Worm (Caenorhabditis elegans) whole organism, late embryonic: ENCODE data around the gene F11A5.16.

Experiments
- F13H6.1 ChIP-seq: sonication (generic microtip); optimal IDR thresholded peaks from 2 replicates; lab custom pipeline; 2016; ENCODE audit warnings: missing genetic modification characterization, missing compliant biosample characterization
- K02D7.2 ChIP-seq: sonication (generic microtip); optimal IDR thresholded peaks from 2 replicates; lab custom pipeline; 2017; ENCODE audit warnings: mild to moderate bottlenecking, missing genetic modification characterization, missing compliant biosample characterization
- K09A11.1 ChIP-seq: sonication (generic microtip); optimal IDR thresholded peaks from 2 replicates; lab custom pipeline; 2017; ENCODE audit warnings: antibody characterized with exemption, mild to moderate bottlenecking, missing genetic modification characterization, missing compliant biosample characterization; ENCODE audit not compliant: insufficient read depth
- T23F11.4 ChIP-seq: fragments of 200-800 bp; sonication (Bioruptor generic); optimal IDR thresholded peaks from 2 replicates; lab custom pipeline; 2018; ENCODE audit warnings: mild to moderate bottlenecking, missing genetic modification characterization, missing compliant biosample characterization
- ceh-14 ChIP-seq: sonication (generic microtip); optimal IDR thresholded peaks from 2 replicates; lab custom pipeline; 2016; ENCODE audit warnings: missing genotype, missing genetic modification characterization, missing compliant biosample characterization
- ceh-18 ChIP-seq: sonication (generic microtip); optimal IDR thresholded peaks from 2 replicates; lab custom pipeline; 2016; ENCODE audit warnings: missing genetic modification characterization, missing compliant biosample characterization
- ceh-19 ChIP-seq: fragments of 200-800 bp; sonication (Bioruptor generic); optimal IDR thresholded peaks from 2 replicates; lab custom pipeline; 2018; ENCODE audit warnings: mild to moderate bottlenecking, missing genetic modification characterization, missing compliant biosample characterization
- ceh-2 ChIP-seq: sonication (generic microtip); optimal IDR thresholded peaks from 2 replicates; lab custom pipeline; 2016; ENCODE audit warnings: missing genotype, missing genetic modification characterization, missing compliant biosample characterization
- ceh-22 ChIP-seq: sonication (generic microtip); optimal IDR thresholded peaks from 2 replicates; lab custom pipeline; 2017; ENCODE audit warnings: missing biosample characterization, missing genetic modification characterization
- ceh-30 ChIP-seq: fragments of 150-350 bp; optimal IDR thresholded peaks from 2 replicates; lab custom pipeline; 2014; ENCODE audit warnings: missing biosample characterization, missing genetic modification characterization
- ceh-48 ChIP-seq: sonication (generic microtip); optimal IDR thresholded peaks from 2 replicates; lab custom pipeline; 2016; ENCODE audit warnings: missing genetic modification characterization, inconsistent platforms, missing compliant biosample characterization
- ceh-6 ChIP-seq: fragments of 200-800 bp; sonication (Bioruptor generic); optimal IDR thresholded peaks from 2 replicates; lab custom pipeline; 2018; ENCODE audit warnings: mild to moderate bottlenecking, missing genetic modification characterization, missing compliant biosample characterization
- che-1 ChIP-seq: sonication (generic microtip); optimal IDR thresholded peaks from 2 replicates; lab custom pipeline; 2016; ENCODE audit warnings: mild to moderate bottlenecking, missing genetic modification characterization, missing compliant biosample characterization
- dmd-4 ChIP-seq: sonication (generic microtip); optimal IDR thresholded peaks from 2 replicates; lab custom pipeline; 2016; ENCODE audit warnings: borderline replicate concordance, missing genetic modification characterization, missing compliant biosample characterization
- elt-2 ChIP-seq: sonication (generic microtip); optimal IDR thresholded peaks from 2 replicates; lab custom pipeline; 2016; ENCODE audit warnings: missing genetic modification reagents, missing genetic modification characterization, missing compliant biosample characterization
- elt-4 ChIP-seq: sonication (generic microtip); optimal IDR thresholded peaks from 2 replicates; lab custom pipeline; 2016; ENCODE audit warnings: missing genetic modification characterization, missing compliant biosample characterization
- ets-4 ChIP-seq: sonication (generic microtip); optimal IDR thresholded peaks from 2 replicates; lab custom pipeline; 2016; ENCODE audit warnings: missing genetic modification characterization, missing compliant biosample characterization
- gmeb-2 ChIP-seq: sonication (generic microtip); optimal IDR thresholded peaks from 2 replicates; lab custom pipeline; 2016; ENCODE audit warnings: missing genetic modification characterization, inconsistent platforms, missing compliant biosample characterization
- hlh-15 ChIP-seq: sonication (generic microtip); optimal IDR thresholded peaks from 2 replicates; lab custom pipeline; 2016; ENCODE audit warnings: missing genetic modification characterization, missing compliant biosample characterization
- hlh-30 ChIP-seq: sonication (generic microtip); optimal IDR thresholded peaks from 2 replicates; lab custom pipeline; 2017; ENCODE audit warnings: antibody characterized with exemption, missing genetic modification characterization, missing compliant biosample characterization; ENCODE audit not compliant: insufficient read depth
- hlh-8 ChIP-seq: sonication (generic microtip); optimal IDR thresholded peaks from 2 replicates; lab custom pipeline; 2016; ENCODE audit warnings: missing genotype, missing genetic modification characterization, missing compliant biosample characterization
- mec-3 ChIP-seq: sonication (generic microtip); optimal IDR thresholded peaks from 2 replicates; lab custom pipeline; 2016; ENCODE audit warnings: borderline replicate concordance, missing genetic modification characterization, missing compliant biosample characterization
- nfya-1 ChIP-seq: sonication (generic microtip); optimal IDR thresholded peaks from 2 replicates; lab custom pipeline; 2017; ENCODE audit warnings: missing genetic modification characterization, mild to moderate bottlenecking, missing compliant biosample characterization, antibody characterized with exemption, moderate library complexity
- nhr-11 ChIP-seq: fragments of 150-350 bp; optimal IDR thresholded peaks from 2 replicates; lab custom pipeline; 2014; ENCODE audit warnings: missing biosample characterization, missing genetic modification characterization
- nhr-232 ChIP-seq: sonication (generic microtip); optimal IDR thresholded peaks from 2 replicates; lab custom pipeline; 2016; ENCODE audit warnings: missing genetic modification characterization, missing compliant biosample characterization
- npax-4 ChIP-seq: sonication (generic microtip); optimal IDR thresholded peaks from 2 replicates; lab custom pipeline; 2016; ENCODE audit warnings: missing genetic modification characterization, missing compliant biosample characterization
- pax-1 ChIP-seq: fragments of 150-350 bp; optimal IDR thresholded peaks from 2 replicates; lab custom pipeline; 2014; ENCODE audit warnings: missing biosample characterization, missing genetic modification characterization
- pha-4 ChIP-seq: fragments of 150-350 bp; optimal IDR thresholded peaks from 2 replicates; lab custom pipeline; 2018; ENCODE audit warnings: missing biosample characterization, missing genetic modification reagents, missing genetic modification characterization
- pros-1 ChIP-seq: fragments of 150-350 bp; optimal IDR thresholded peaks from 2 replicates; lab custom pipeline; 2014; ENCODE audit warnings: missing biosample characterization, missing genetic modification reagents, missing genetic modification characterization
- ref-2 ChIP-seq: sonication (generic microtip); optimal IDR thresholded peaks from 2 replicates; lab custom pipeline; 2016; ENCODE audit warnings: missing genetic modification characterization, missing compliant biosample characterization
- sox-4 ChIP-seq: sonication (generic microtip); optimal IDR thresholded peaks from 2 replicates; lab custom pipeline; 2017; ENCODE audit warnings: mild to moderate bottlenecking, missing genetic modification characterization, inconsistent platforms, missing compliant biosample characterization
- tbx-2 ChIP-seq: sonication (generic microtip); optimal IDR thresholded peaks from 2 replicates; lab custom pipeline; 2016; ENCODE audit warnings: missing genetic modification characterization, missing compliant biosample characterization
- tbx-7 ChIP-seq: sonication (generic microtip); optimal IDR thresholded peaks from 2 replicates; lab custom pipeline; 2016; ENCODE audit warnings: missing genotype, missing genetic modification characterization, missing compliant biosample characterization
- ttx-3 ChIP-seq: sonication (generic microtip); optimal IDR thresholded peaks from 2 replicates; lab custom pipeline; 2016; ENCODE audit warnings: missing genetic modification reagents, missing genetic modification characterization, missing compliant biosample characterization
- unc-3 ChIP-seq, 2 experiments: fragments of 200-800 bp in 1 of 2; sonication (Bioruptor generic) in 1 of 2; sonication (generic microtip) in 1 of 2; conservative IDR thresholded peaks in 1 of 2; optimal IDR thresholded peaks in 1 of 2; 2 replicates each; pipeline versions ENCODE4 v1.3.6 to Lab custom; 2016 to 2022; ENCODE audit warnings: missing compliant biosample characterization in 2 of 2, missing genetic modification characterization in 2 of 2, missing genetic modification reagents in 1 of 2
- unc-86 ChIP-seq: sonication (generic microtip); optimal IDR thresholded peaks from 2 replicates; lab custom pipeline; 2016; ENCODE audit warnings: missing genetic modification characterization, missing compliant biosample characterization

Gene F11A5.16

ce11 chrV:16229439-16229838, 18.7 kb downstream of the F11A5.16 start:
- TF ChIP-seq nhr-11 (tag; lab: Kevin White, UChicago) (no peak), npax-4 (no peak), tbx-7 (tag; lab: Kevin White, UChicago) (no peak), K09A11.1 (tag; lab: Kevin White, UChicago) (no peak), pros-1 (tag; lab: Kevin White, UChicago) (no peak), hlh-30 (no peak), pax-1 (no peak), mec-3 (tag; lab: Kevin White, UChicago) (no peak), elt-4 (tag; lab: Kevin White, UChicago) (no peak), tbx-2 (tag; lab: Kevin White, UChicago) (no peak), pha-4 (tag; lab: Kevin White, UChicago) (no peak), unc-3 (GFP tag; conservative IDR thresholded peaks at IDR 0.05; lab: Robert Waterston, UW) (no peak), unc-3 (tag; optimal IDR thresholded peaks at IDR 0.05; lab: Kevin White, UChicago) (no peak), nfya-1 (tag; lab: Kevin White, UChicago) (no peak), ceh-2 (no peak), ceh-18 (tag; lab: Kevin White, UChicago) (no peak)

- TF ChIP-seq ets-4 (no peak), ttx-3 (tag; lab: Kevin White, UChicago) (no peak), hlh-8 (tag; lab: Kevin White, UChicago) (no peak), ceh-22 (tag; lab: Kevin White, UChicago) (no peak), dmd-4 (tag; lab: Kevin White, UChicago) (no peak), ceh-19 (GFP tag; lab: Kevin White, UChicago) (no peak), tbx-7 (tag; lab: Kevin White, UChicago) (no peak), unc-86 (tag; lab: Kevin White, UChicago) (no peak), T23F11.4 (GFP tag; lab: Kevin White, UChicago) (no peak), F13H6.1 (tag; lab: Kevin White, UChicago) (no peak), che-1 (tag; lab: Kevin White, UChicago) (no peak), nhr-232 (tag; lab: Kevin White, UChicago) (no peak), ceh-30 (tag; lab: Kevin White, UChicago) (no peak), hlh-15 (no peak), ceh-14 (no peak), gmeb-2 (tag; lab: Kevin White, UChicago) (no peak), sox-4 (tag; lab: Kevin White, UChicago) (no peak), ceh-48 (tag; lab: Kevin White, UChicago) (no peak)
These were observed 19.1 kb downstream of the F11A5.16 start, which contains the start of the genes F21H7.2 and F21H7.12 for ce11 chrV:16229896-16230295. Gene F21H7.2 (minus strand): TSS chrV:16229996. Gene F21H7.12 (plus strand): TSS chrV:16230165.

- TF ChIP-seq ceh-48 (tag; lab: Kevin White, UChicago) (no peak), elt-2 (tag; lab: Kevin White, UChicago) (peak; percentile 86)
These were observed 21.4 kb downstream of the F11A5.16 start, which contains the start of gene gst-22 for ce11 chrV:16232180-16232579. Gene gst-22 (minus strand): TSS chrV:16232282.

DNA sequence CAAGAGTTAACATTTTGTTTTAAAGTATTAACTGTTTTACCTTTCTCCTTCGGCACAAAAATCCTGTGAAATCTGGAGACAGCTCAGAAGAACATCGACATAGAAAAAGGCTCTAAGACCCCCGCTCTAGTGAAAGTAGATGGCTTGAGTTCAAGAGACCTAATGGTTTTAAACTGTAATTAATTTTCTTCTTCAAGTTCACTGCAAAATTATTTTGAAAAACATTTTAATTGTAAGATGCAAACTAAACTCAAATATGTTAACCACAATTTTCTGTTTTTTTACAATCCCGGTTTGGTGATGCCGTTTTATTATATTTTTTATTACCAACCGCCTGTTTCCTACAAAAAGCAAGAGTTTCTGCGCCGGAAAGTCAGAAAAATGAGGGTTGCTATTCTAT, 22.9 kb downstream of the F11A5.16 start, which contains the start of gene clec-233:
clec-233 (plus strand) TSS at position 301 of the 400 bp plus-strand sequence.
- TF ChIP-seq hlh-15 = no peak
- no peak for TF ChIP-seq ceh-6 (GFP tag; lab: Kevin White, UChicago)
- TF ChIP-seq unc-86 (tag; lab: Kevin White, UChicago) = no peak
- no peak for TF ChIP-seq che-1 (tag; lab: Kevin White, UChicago)
- no peak for TF ChIP-seq ceh-19 (GFP tag; lab: Kevin White, UChicago)
- no peak for TF ChIP-seq ceh-22 (tag; lab: Kevin White, UChicago)
- TF ChIP-seq sox-4 (tag; lab: Kevin White, UChicago) = no peak
- no peak for TF ChIP-seq ref-2 (tag; lab: Kevin White, UChicago)
- no peak for TF ChIP-seq ceh-48 (tag; lab: Kevin White, UChicago)
- TF ChIP-seq npax-4 = no peak
- TF ChIP-seq ceh-18 (tag; lab: Kevin White, UChicago) = no peak
- no peak for TF ChIP-seq dmd-4 (tag; lab: Kevin White, UChicago)
- TF ChIP-seq elt-4 (tag; lab: Kevin White, UChicago) = no peak
- TF ChIP-seq K02D7.2 (tag; lab: Kevin White, UChicago) = no peak
